Worm (Caenorhabditis elegans): Measurements from ENCODE around the gene T16G1.13.

ce11 chrV:12992891-12993290 lies 43.2 kb downstream of the T16G1.13 start, which contains the start of the genes F15B9.11 and dsl-7:
- TF ChIP-seq pha-4 (tag; optimal IDR thresholded peaks at IDR 0.05) (no peak), nhr-12 (tag; optimal IDR thresholded peaks at IDR 0.05) (no peak), nhr-76 (tag; optimal IDR thresholded peaks at IDR 0.05) (no peak), sptf-1 (tag; optimal IDR thresholded peaks at IDR 0.05) (no peak), lin-13 (tag; optimal IDR thresholded peaks at IDR 0.05) (no peak), nhr-237 (tag; optimal IDR thresholded peaks at IDR 0.05) (no peak), elt-1 (tag; optimal IDR thresholded peaks at IDR 0.05; ENCODE audit: borderline replicate concordance, insufficient read depth) (no peak), ztf-11 (tag; optimal IDR thresholded peaks at IDR 0.05) (no peak), mep-1 (tag; optimal IDR thresholded peaks at IDR 0.05) (no peak)
